Fruit fly (Drosophila melanogaster) whole organism, embryonic: ENCODE data around the gene CG5835.

Experiments
- Antp ChIP-seq: fragments of 200-800 bp; sonication (Bioruptor generic); optimal IDR thresholded peaks from 3 replicates; lab custom pipeline; 2016; ENCODE audit warnings: missing biosample characterization, missing genetic modification characterization
- Atf3 ChIP-seq: fragments of 200-800 bp; sonication (Bioruptor generic); optimal IDR thresholded peaks from 3 replicates; lab custom pipeline; 2016; ENCODE audit warnings: missing biosample characterization, missing genetic modification characterization
- CG10274 ChIP-seq: fragments of 200-800 bp; sonication (Bioruptor generic); optimal IDR thresholded peaks from 3 replicates; lab custom pipeline; 2017; ENCODE audit warnings: missing biosample characterization, mild to moderate bottlenecking, missing genetic modification characterization
- CG10321 ChIP-seq: fragments of 200-800 bp; sonication (Bioruptor generic); IDR thresholded peaks from 2 replicates; pipeline ENCODE4 v1.3.6; 2022; ENCODE audit warnings: missing biosample characterization, missing genetic modification characterization
- CG10959 ChIP-seq: fragments of 200-800 bp; sonication (Bioruptor generic); IDR thresholded peaks from 2 replicates; pipeline ENCODE4 v1.3.6; 2022; ENCODE audit warnings: missing biosample characterization, missing genetic modification characterization
- CG11247 ChIP-seq: fragments of 200-800 bp; sonication (Bioruptor generic); IDR thresholded peaks from 2 replicates; pipeline ENCODE4 v1.3.6; 2022; ENCODE audit warnings: missing biosample characterization, missing genetic modification characterization
- CG11398 ChIP-seq: fragments of 200-800 bp; sonication (Bioruptor generic); optimal IDR thresholded peaks from 2 replicates; lab custom pipeline; 2016; ENCODE audit warnings: missing biosample characterization, missing genetic modification characterization
- CG11696 ChIP-seq: fragments of 200-800 bp; sonication (Bioruptor generic); IDR thresholded peaks from 2 replicates; pipeline ENCODE4 v1.3.6; 2022; ENCODE audit warnings: missing biosample characterization, missing genetic modification characterization
- CG12659 ChIP-seq: fragments of 200-800 bp; sonication (Bioruptor generic); optimal IDR thresholded peaks from 3 replicates; lab custom pipeline; 2017; ENCODE audit warnings: mild to moderate bottlenecking, missing biosample characterization, missing genetic modification reagents, missing genetic modification characterization
- CG13624 ChIP-seq: fragments of 200-800 bp; sonication (Bioruptor generic); optimal IDR thresholded peaks from 2 replicates; lab custom pipeline; 2016; ENCODE audit warnings: missing biosample characterization, missing genetic modification characterization
- CG17186 ChIP-seq: fragments of 200-800 bp; sonication (Bioruptor generic); optimal IDR thresholded peaks from 3 replicates; lab custom pipeline; 2017; ENCODE audit warnings: missing biosample characterization, missing genetic modification reagents, missing genetic modification characterization
- CG17361 ChIP-seq: fragments of 200-800 bp; sonication (Bioruptor generic); IDR thresholded peaks from 3 replicates; pipeline ENCODE4 v1.3.6; 2022; ENCODE audit warnings: missing biosample characterization, missing genetic modification characterization
- CG17612 ChIP-seq: fragments of 200-800 bp; sonication (Bioruptor generic); IDR thresholded peaks from 2 replicates; pipeline ENCODE4 v1.3.6; 2022; ENCODE audit warnings: missing biosample characterization, missing genetic modification characterization
- CG18476 ChIP-seq: fragments of 200-800 bp; sonication (Bioruptor generic); optimal IDR thresholded peaks from 2 replicates; lab custom pipeline; 2016; ENCODE audit warnings: missing biosample characterization, mild to moderate bottlenecking, missing genetic modification characterization
- CG2889 ChIP-seq: fragments of 200-800 bp; sonication (Bioruptor generic); IDR thresholded peaks from 3 replicates; pipeline ENCODE4 v1.3.6; 2022; ENCODE audit warnings: missing biosample characterization, missing genetic modification characterization
- CG3847 ChIP-seq: fragments of 200-800 bp; sonication (Bioruptor generic); IDR thresholded peaks from 2 replicates; pipeline ENCODE4 v1.3.6; 2022; ENCODE audit warnings: missing biosample characterization, missing genetic modification characterization
- CG4617 ChIP-seq: fragments of 200-800 bp; sonication (Bioruptor generic); optimal IDR thresholded peaks from 3 replicates; lab custom pipeline; 2016; ENCODE audit warnings: missing biosample characterization, missing genetic modification characterization, borderline replicate concordance
- CG6689 ChIP-seq: fragments of 200-800 bp; sonication (Bioruptor generic); IDR thresholded peaks from 2 replicates; pipeline ENCODE4 v1.3.6; 2022; ENCODE audit warnings: missing biosample characterization, missing genetic modification characterization
- CG6813 ChIP-seq: fragments of 200-800 bp; sonication (Bioruptor generic); optimal IDR thresholded peaks from 2 replicates; lab custom pipeline; 2017; ENCODE audit warnings: missing biosample characterization, missing genetic modification characterization, mild to moderate bottlenecking, moderate library complexity, missing genetic modification reagents
- CG7963 ChIP-seq: fragments of 200-800 bp; sonication (Bioruptor generic); IDR thresholded peaks from 3 replicates; pipeline ENCODE4 v1.3.6; 2022; ENCODE audit warnings: missing biosample characterization, missing genetic modification characterization; ENCODE audit not compliant: partially characterized antibody
- CG9437 ChIP-seq: fragments of 200-800 bp; sonication (Bioruptor generic); optimal IDR thresholded peaks from 2 replicates; lab custom pipeline; 2018; ENCODE audit warnings: missing biosample characterization, mild to moderate bottlenecking, missing genetic modification characterization
- CG9932 ChIP-seq: fragments of 200-800 bp; sonication (Bioruptor generic); IDR thresholded peaks from 2 replicates; pipeline ENCODE4 v1.3.6; 2022; ENCODE audit warnings: missing biosample characterization, missing genetic modification characterization
- CTCF ChIP-seq: fragments of 200-800 bp; sonication (Bioruptor generic); optimal IDR thresholded peaks from 2 replicates; lab custom pipeline; 2017; ENCODE audit warnings: missing biosample characterization, mild to moderate bottlenecking, missing genetic modification characterization, moderate library complexity
- CkIIα-i1 ChIP-seq: fragments of 200-800 bp; sonication (Bioruptor generic); IDR thresholded peaks from 2 replicates; pipeline ENCODE4 v1.3.6; 2022; ENCODE audit warnings: missing biosample characterization, missing genetic modification characterization
- H2.0 ChIP-seq: fragments of 200-800 bp; sonication (Bioruptor generic); IDR thresholded peaks from 2 replicates; pipeline ENCODE4 v1.3.6; 2022; ENCODE audit warnings: missing biosample characterization, missing genetic modification characterization
- Lim3 ChIP-seq: fragments of 200-800 bp; sonication (Bioruptor generic); IDR thresholded peaks from 2 replicates; pipeline ENCODE4 v1.3.6; 2022; ENCODE audit warnings: missing biosample characterization, missing genetic modification characterization
- MBD-R2 ChIP-seq: fragments of 200-800 bp; sonication (Bioruptor generic); IDR thresholded peaks from 2 replicates; pipeline ENCODE4 v1.3.6; 2022; ENCODE audit warnings: missing biosample characterization, missing genetic modification characterization
- MESR4 ChIP-seq: fragments of 200-800 bp; sonication (Bioruptor generic); optimal IDR thresholded peaks from 2 replicates; lab custom pipeline; 2018; ENCODE audit warnings: missing biosample characterization, mild to moderate bottlenecking, missing genetic modification characterization, moderate library complexity
- Med ChIP-seq: fragments of 200-800 bp; sonication (Bioruptor generic); peaks from one replicate; lab custom pipeline; 2016; ENCODE audit warnings: missing biosample characterization, missing genetic modification characterization, mild to moderate bottlenecking, inconsistent platforms, moderate library complexity
- Meics ChIP-seq: fragments of 200-800 bp; sonication (Bioruptor generic); optimal IDR thresholded peaks from 2 replicates; lab custom pipeline; 2017; ENCODE audit warnings: missing biosample characterization, mild to moderate bottlenecking, missing genetic modification characterization
- Nf-YB ChIP-seq: fragments of 200-800 bp; sonication (Bioruptor generic); optimal IDR thresholded peaks from 3 replicates; lab custom pipeline; 2019; ENCODE audit warnings: missing biosample characterization, mild to moderate bottlenecking, missing genetic modification characterization, moderate library complexity
- Oaz ChIP-seq: fragments of 200-800 bp; sonication (Bioruptor generic); IDR thresholded peaks from 2 replicates; pipeline ENCODE4 v1.3.6; 2022; ENCODE audit warnings: missing biosample characterization, missing genetic modification characterization
- Oli ChIP-seq: fragments of 200-800 bp; sonication (Bioruptor generic); optimal IDR thresholded peaks from 2 replicates; lab custom pipeline; 2018; ENCODE audit warnings: missing biosample characterization, mild to moderate bottlenecking, missing genetic modification characterization, moderate library complexity
- Six4 ChIP-seq: fragments of 200-800 bp; sonication (Bioruptor generic); optimal IDR thresholded peaks from 2 replicates; lab custom pipeline; 2016; ENCODE audit warnings: missing biosample characterization, missing genetic modification characterization
- Sry-δ ChIP-seq: fragments of 200-800 bp; sonication (Bioruptor generic); optimal IDR thresholded peaks from 2 replicates; lab custom pipeline; 2016; ENCODE audit warnings: missing biosample characterization, missing genetic modification characterization
- Ssrp ChIP-seq: fragments of 200-800 bp; sonication (Bioruptor generic); optimal IDR thresholded peaks from 2 replicates; lab custom pipeline; 2018; ENCODE audit warnings: missing biosample characterization, mild to moderate bottlenecking, missing genetic modification characterization, moderate library complexity
- ap ChIP-seq: fragments of 200-800 bp; sonication (Bioruptor generic); IDR thresholded peaks from 2 replicates; pipeline ENCODE4 v1.3.6; 2022; ENCODE audit warnings: missing biosample characterization, missing genetic modification characterization
- bab2 ChIP-seq: fragments of 200-800 bp; sonication (Bioruptor generic); optimal IDR thresholded peaks from 2 replicates; lab custom pipeline; 2016; ENCODE audit warnings: missing biosample characterization, missing genetic modification characterization
- bigmax ChIP-seq: fragments of 200-800 bp; sonication (Bioruptor generic); optimal IDR thresholded peaks from 2 replicates; lab custom pipeline; 2018; ENCODE audit warnings: missing biosample characterization, mild to moderate bottlenecking, missing genetic modification characterization
- corto ChIP-seq: fragments of 200-800 bp; sonication (Bioruptor generic); optimal IDR thresholded peaks from 2 replicates; lab custom pipeline; 2016; ENCODE audit warnings: missing biosample characterization, mild to moderate bottlenecking, missing genetic modification characterization, moderate library complexity
- crol ChIP-seq: fragments of 200-800 bp; sonication (Bioruptor generic); IDR thresholded peaks from 2 replicates; pipeline ENCODE4 v1.3.6; 2022; ENCODE audit warnings: missing biosample characterization, missing genetic modification characterization
- gce ChIP-seq: fragments of 200-800 bp; sonication (Bioruptor generic); IDR thresholded peaks from 3 replicates; pipeline ENCODE4 v1.3.6; 2022; ENCODE audit warnings: missing biosample characterization, missing genetic modification characterization
- kni ChIP-seq: fragments of 200-800 bp; sonication (Bioruptor generic); optimal IDR thresholded peaks from 3 replicates; lab custom pipeline; 2017; ENCODE audit warnings: mild to moderate bottlenecking, missing biosample characterization, missing genetic modification reagents, missing genetic modification characterization
- lab ChIP-seq: fragments of 200-800 bp; sonication (Bioruptor generic); optimal IDR thresholded peaks from 3 replicates; lab custom pipeline; 2017; ENCODE audit warnings: missing biosample characterization, missing genetic modification characterization, mild to moderate bottlenecking, moderate library complexity, missing genetic modification reagents
- lilli ChIP-seq: fragments of 200-800 bp; sonication (Bioruptor generic); optimal IDR thresholded peaks from 3 replicates; lab custom pipeline; 2016; ENCODE audit warnings: missing biosample characterization, missing genetic modification characterization
- nerfin-1 ChIP-seq: fragments of 200-800 bp; sonication (Bioruptor generic); optimal IDR thresholded peaks from 3 replicates; lab custom pipeline; 2019; ENCODE audit warnings: missing biosample characterization, mild to moderate bottlenecking, missing genetic modification characterization, moderate library complexity
- pfk ChIP-seq: fragments of 200-800 bp; sonication (Bioruptor generic); optimal IDR thresholded peaks from 2 replicates; lab custom pipeline; 2018; ENCODE audit warnings: missing biosample characterization, mild to moderate bottlenecking, missing genetic modification characterization, moderate library complexity
- ro ChIP-seq: fragments of 200-800 bp; sonication (Bioruptor generic); IDR thresholded peaks from 2 replicates; pipeline ENCODE4 v1.3.6; 2022; ENCODE audit warnings: missing biosample characterization, missing genetic modification characterization
- sna ChIP-seq: fragments of 200-800 bp; sonication (Bioruptor generic); IDR thresholded peaks from 2 replicates; pipeline ENCODE4 v1.3.6; 2022; ENCODE audit warnings: missing biosample characterization, missing genetic modification characterization; ENCODE audit not compliant: partially characterized antibody
- stc ChIP-seq: fragments of 200-800 bp; sonication (Bioruptor generic); IDR thresholded peaks from 2 replicates; pipeline ENCODE4 v1.3.6; 2022; ENCODE audit warnings: missing biosample characterization, missing genetic modification characterization
- stwl ChIP-seq: fragments of 200-800 bp; sonication (Bioruptor generic); optimal IDR thresholded peaks from 3 replicates; lab custom pipeline; 2018; ENCODE audit warnings: missing biosample characterization, mild to moderate bottlenecking, missing genetic modification characterization, moderate library complexity

Gene CG5835

dm6 chr3R:19118505-19119138, 34.9 kb downstream of the CG5835 start (continued):
- TF ChIP-seq CG11696 (GFP tag; lab: Robert Waterston, UW) (no peak), Meics (GFP tag; lab: Kevin White, UChicago) (no peak), Nf-YB (GFP tag; lab: Kevin White, UChicago) (no peak), MBD-R2 (GFP tag; lab: Robert Waterston, UW) (no peak), kni (GFP tag; lab: Kevin White, UChicago) (no peak), CG3847 (GFP tag; lab: Robert Waterston, UW) (no peak), CG6689 (GFP tag; lab: Robert Waterston, UW) (peak; percentile 62), Lim3 (GFP tag; lab: Robert Waterston, UW) (no peak), nerfin-1 (tag; lab: Kevin White, UChicago) (no peak), sna (no peak), CG7963 (GFP tag; lab: Robert Waterston, UW) (no peak), CG10959 (GFP tag; lab: Robert Waterston, UW) (peak; percentile 52; the same call in 1 of the 2 replicates), bab2 (GFP tag; lab: Kevin White, UChicago) (no peak), CG9437 (GFP tag; lab: Kevin White, UChicago) (no peak), Antp (GFP tag; lab: Kevin White, UChicago) (peak; percentile 29), CG12659 (no peak), stwl (tag; lab: Kevin White, UChicago) (no peak), Atf3 (GFP tag; lab: Kevin White, UChicago) (no peak), CG10321 (no peak), crol (GFP tag; lab: Robert Waterston, UW) (no peak), CG17361 (GFP tag; lab: Robert Waterston, UW) (peak; percentile 21; the same call in 1 of the 3 replicates), CG10274 (no peak), CTCF (GFP tag; lab: Kevin White, UChicago) (no peak), MESR4 (GFP tag; lab: Kevin White, UChicago) (no peak), ro (GFP tag; lab: Robert Waterston, UW) (no peak), Ssrp (tag; lab: Kevin White, UChicago) (peak; percentile 20), CG11398 (no peak), CG2889 (0 out of 3 replicates have a peak, but pooled peaks have one; percentile 33), lab (GFP tag; lab: Kevin White, UChicago) (no peak), ap (no peak), corto (GFP tag; lab: Kevin White, UChicago) (peak; percentile 24), CG11247 (GFP tag; lab: Robert Waterston, UW) (no peak; the same call in 1 of the 2 replicates), CG18476 (no peak), Med (GFP tag; lab: Kevin White, UChicago) (no peak), CG9932 (GFP tag; lab: Robert Waterston, UW) (no peak), CkIIα-i1 (no peak), H2.0 (peak; percentile 57; the same call in 1 of the 2 replicates), Oli (tag; lab: Kevin White, UChicago) (peak; percentile 18), pfk (GFP tag; lab: Kevin White, UChicago) (no peak), CG13624 (GFP tag; lab: Kevin White, UChicago) (no peak), CG6813 (no peak), CG17612 (GFP tag; lab: Robert Waterston, UW) (no peak), CG17186 (GFP tag; lab: Kevin White, UChicago) (no peak), gce (0 out of 3 replicates have a peak, but pooled peaks have one; percentile 31), CG4617 (GFP tag; lab: Kevin White, UChicago) (no peak), stc (no peak), bigmax (GFP tag; lab: Kevin White, UChicago) (no peak), Sry-δ (GFP tag; lab: Kevin White, UChicago) (no peak), lilli (GFP tag; lab: Kevin White, UChicago) (no peak), Oaz (no peak), Six4 (GFP tag; lab: Kevin White, UChicago) (no peak)
